Worm (Caenorhabditis elegans) whole organism, L2 larva: ENCODE measurements around the gene srh-75.
A peak's percentile ranks its signal among the peaks of the same experiment; 100 is the strongest.

Experiments used
- F13H6.1 ChIP-seq: sonication (generic microtip); optimal IDR thresholded peaks from 2 replicates; lab custom pipeline; 2016; ENCODE audit warnings: missing genetic modification characterization, missing compliant biosample characterization
- R02D3.7 ChIP-seq: fragments of 150-350 bp; optimal IDR thresholded peaks from 2 replicates; lab custom pipeline; 2014; ENCODE audit warnings: missing biosample characterization, missing genetic modification characterization
- Y55F3AM.14 ChIP-seq: fragments of 200-800 bp; sonication (Bioruptor generic); optimal IDR thresholded peaks from 2 replicates; lab custom pipeline; 2018; ENCODE audit warnings: mild to moderate bottlenecking, missing genetic modification characterization, missing compliant biosample characterization
- ZK546.5 ChIP-seq: sonication (generic microtip); optimal IDR thresholded peaks from 2 replicates; lab custom pipeline; 2017; ENCODE audit warnings: missing biosample characterization, missing genetic modification characterization
- alr-1 ChIP-seq: fragments of 150-350 bp; optimal IDR thresholded peaks from 2 replicates; lab custom pipeline; 2014; ENCODE audit warnings: missing biosample characterization, missing genetic modification characterization
- aly-2 ChIP-seq: fragments of 150-350 bp; optimal IDR thresholded peaks from 2 replicates; lab custom pipeline; 2014; ENCODE audit warnings: missing biosample characterization, missing genetic modification characterization
- blmp-1 ChIP-seq: sonication (generic microtip); optimal IDR thresholded peaks from 2 replicates; lab custom pipeline; 2017; ENCODE audit warnings: missing genetic modification characterization, mild to moderate bottlenecking, missing compliant biosample characterization, antibody characterized with exemption, moderate library complexity; ENCODE audit not compliant: insufficient read depth
- ceh-16 ChIP-seq: fragments of 150-350 bp; optimal IDR thresholded peaks from 2 replicates; lab custom pipeline; 2014; ENCODE audit warnings: missing biosample characterization, missing genetic modification characterization
- ceh-82 ChIP-seq: fragments of 150-350 bp; optimal IDR thresholded peaks from 2 replicates; lab custom pipeline; 2014; ENCODE audit warnings: missing biosample characterization, missing genetic modification characterization
- crh-2 ChIP-seq: sonication (generic microtip); optimal IDR thresholded peaks from 2 replicates; lab custom pipeline; 2017; ENCODE audit warnings: missing biosample characterization, missing genetic modification characterization
- dmd-4 ChIP-seq: sonication (generic microtip); optimal IDR thresholded peaks from 2 replicates; lab custom pipeline; 2017; ENCODE audit warnings: missing biosample characterization, missing genetic modification characterization
- elt-1 ChIP-seq: fragments of 150-350 bp; optimal IDR thresholded peaks from 2 replicates; lab custom pipeline; 2014; ENCODE audit warnings: missing biosample characterization, missing genetic modification characterization
- elt-3 ChIP-seq: sonication (generic microtip); optimal IDR thresholded peaks from 2 replicates; lab custom pipeline; 2017; ENCODE audit warnings: missing biosample characterization, missing genetic modification characterization
- fos-1 ChIP-seq: fragments of 150-350 bp; optimal IDR thresholded peaks from 2 replicates; lab custom pipeline; 2014; ENCODE audit warnings: missing biosample characterization, missing genetic modification characterization
- gmeb-1 ChIP-seq: fragments of 150-350 bp; optimal IDR thresholded peaks from 2 replicates; lab custom pipeline; 2014; ENCODE audit warnings: missing biosample characterization, missing genetic modification characterization
- lin-13 ChIP-seq: fragments of 150-350 bp; optimal IDR thresholded peaks from 2 replicates; lab custom pipeline; 2014; ENCODE audit warnings: missing biosample characterization, missing genetic modification reagents, missing genetic modification characterization
- lin-39 ChIP-seq: fragments of 150-350 bp; optimal IDR thresholded peaks from 2 replicates; lab custom pipeline; 2014; ENCODE audit warnings: missing biosample characterization, missing genetic modification reagents, missing genetic modification characterization
- lsy-2 ChIP-seq, 2 experiments: fragments of 150-350 bp in 1 of 2; sonication (generic microtip) in 1 of 2; optimal IDR thresholded peaks; 2 replicates each; lab custom pipeline; 2014 to 2017; ENCODE audit warnings: missing biosample characterization in 2 of 2, missing genetic modification characterization in 2 of 2
- mab-5 ChIP-seq: fragments of 150-350 bp; optimal IDR thresholded peaks from 2 replicates; lab custom pipeline; 2014; ENCODE audit warnings: missing biosample characterization, missing genetic modification characterization
- mbf-1 ChIP-seq: sonication (generic microtip); optimal IDR thresholded peaks from 2 replicates; lab custom pipeline; 2017; ENCODE audit warnings: missing biosample characterization, missing genetic modification characterization
- mdl-1 ChIP-seq, 2 experiments: fragments of 150-350 bp in 1 of 2; sonication (generic microtip) in 1 of 2; optimal IDR thresholded peaks; 2 replicates each; lab custom pipeline; 2017; ENCODE audit warnings: missing biosample characterization in 2 of 2, missing genetic modification characterization in 2 of 2
- nhr-10 ChIP-seq: sonication (generic microtip); optimal IDR thresholded peaks from 2 replicates; lab custom pipeline; 2017; ENCODE audit warnings: missing biosample characterization, missing genetic modification characterization
- nhr-12 ChIP-seq: fragments of 150-350 bp; optimal IDR thresholded peaks from 2 replicates; lab custom pipeline; 2014; ENCODE audit warnings: missing biosample characterization, missing genetic modification characterization
- nhr-129 ChIP-seq: fragments of 150-350 bp; optimal IDR thresholded peaks from 2 replicates; lab custom pipeline; 2014; ENCODE audit warnings: missing biosample characterization, missing genetic modification characterization
- nhr-21 ChIP-seq: fragments of 150-350 bp; optimal IDR thresholded peaks from 2 replicates; lab custom pipeline; 2014; ENCODE audit warnings: missing biosample characterization, missing genetic modification characterization
- nhr-237 ChIP-seq: fragments of 150-350 bp; optimal IDR thresholded peaks from 2 replicates; lab custom pipeline; 2014; ENCODE audit warnings: missing biosample characterization, missing genetic modification characterization
- nhr-25 ChIP-seq: fragments of 150-350 bp; sonication (generic microtip); optimal IDR thresholded peaks from 3 replicates; lab custom pipeline; 2014; ENCODE audit warnings: missing biosample characterization, missing genetic modification characterization
- nhr-6 ChIP-seq: fragments of 150-350 bp; optimal IDR thresholded peaks from 2 replicates; lab custom pipeline; 2014; ENCODE audit warnings: missing biosample characterization, missing genetic modification characterization
- peb-1 ChIP-seq: fragments of 150-350 bp; optimal IDR thresholded peaks from 2 replicates; lab custom pipeline; 2014; ENCODE audit warnings: missing biosample characterization, missing genetic modification characterization
- sem-4 ChIP-seq: fragments of 150-350 bp; optimal IDR thresholded peaks from 2 replicates; lab custom pipeline; 2014; ENCODE audit warnings: missing biosample characterization, missing genetic modification reagents, missing genetic modification characterization
- skn-1 ChIP-seq: sonication (generic microtip); optimal IDR thresholded peaks from 2 replicates; lab custom pipeline; 2017; ENCODE audit warnings: missing biosample characterization, missing genetic modification characterization
- sma-3 ChIP-seq: sonication (generic microtip); optimal IDR thresholded peaks from 2 replicates; lab custom pipeline; 2016; ENCODE audit warnings: missing genetic modification reagents, missing genetic modification characterization, missing compliant biosample characterization
- sma-9 ChIP-seq, 2 experiments: fragments of 150-350 bp in 1 of 2; sonication (generic microtip) in 1 of 2; optimal IDR thresholded peaks; 2 replicates each; lab custom pipeline; 2014 to 2016; ENCODE audit warnings: missing genetic modification characterization in 2 of 2, mild to moderate bottlenecking in 1 of 2, missing biosample characterization in 1 of 2, missing compliant biosample characterization in 1 of 2, missing genetic modification reagents in 1 of 2, moderate library complexity in 1 of 2
- snpc-4 ChIP-seq: fragments of 150-350 bp; optimal IDR thresholded peaks from 2 replicates; lab custom pipeline; 2014; ENCODE audit warnings: missing biosample characterization, missing genetic modification characterization
- unc-55 ChIP-seq: fragments of 150-350 bp; sonication (generic microtip); optimal IDR thresholded peaks from 3 replicates; lab custom pipeline; 2014; ENCODE audit warnings: missing biosample characterization, missing genetic modification reagents, missing genetic modification characterization
- zag-1 ChIP-seq: fragments of 150-350 bp; optimal IDR thresholded peaks from 2 replicates; lab custom pipeline; 2014; ENCODE audit warnings: missing biosample characterization, missing genetic modification characterization
- ztf-1 ChIP-seq: fragments of 200-800 bp; sonication (Bioruptor generic); conservative IDR thresholded peaks from 2 replicates; pipeline ENCODE4 v1.3.6; 2022; ENCODE audit warnings: missing genetic modification characterization, missing compliant biosample characterization

The srh-75 gene

ce11 chrV:11076028-11076402 is 19.1 kb upstream of the srh-75 start:
- TF ChIP-seq alr-1 (tag; lab: Kevin White, UChicago) (no peak), sma-3 (GFP tag; lab: Kevin White, UChicago) (peak; percentile 15), sem-4 (tag; lab: Kevin White, UChicago) (peak; percentile 41)

- no peak for TF ChIP-seq ceh-82
- no peak for TF ChIP-seq elt-1 (tag; lab: Kevin White, UChicago)
- no peak for TF ChIP-seq elt-3 (tag; lab: Kevin White, UChicago)
- no peak for TF ChIP-seq dmd-4
- TF ChIP-seq skn-1, result no peak
- no peak for TF ChIP-seq nhr-10 (tag; lab: Kevin White, UChicago)
- TF ChIP-seq mbf-1 (tag; lab: Kevin White, UChicago), result no peak
- no peak for TF ChIP-seq ztf-1
- TF ChIP-seq nhr-129 (tag; lab: Kevin White, UChicago), result peak; percentile 31
- no peak for TF ChIP-seq ceh-16 (tag; lab: Kevin White, UChicago)
- peak; percentile 10 for TF ChIP-seq F13H6.1 (tag; lab: Kevin White, UChicago)
- TF ChIP-seq R02D3.7, result no peak
- TF ChIP-seq alr-1 (tag; lab: Kevin White, UChicago), result no peak
- TF ChIP-seq nhr-12 (tag; lab: Kevin White, UChicago), result no peak
- no peak for TF ChIP-seq crh-2 (tag; lab: Kevin White, UChicago)
- peak; percentile 22 for TF ChIP-seq nhr-25
- no peak for TF ChIP-seq nhr-237 (tag; lab: Kevin White, UChicago)
- no peak for TF ChIP-seq peb-1 (tag; lab: Kevin White, UChicago)
- TF ChIP-seq zag-1 (tag; lab: Kevin White, UChicago), result no peak
- TF ChIP-seq gmeb-1, result no peak
- TF ChIP-seq snpc-4 (tag; lab: Kevin White, UChicago), result no peak
- TF ChIP-seq Y55F3AM.14 (GFP tag; lab: Kevin White, UChicago), result no peak
- no peak for TF ChIP-seq ZK546.5 (tag; lab: Kevin White, UChicago)
- TF ChIP-seq mab-5 (tag; lab: Kevin White, UChicago), result no peak
- TF ChIP-seq nhr-6 (tag; lab: Kevin White, UChicago), result no peak
- TF ChIP-seq nhr-21, result peak; percentile 4
- TF ChIP-seq aly-2, result no peak
- peak; percentile 12 for TF ChIP-seq unc-55 (GFP tag; lab: Kevin White, UChicago)
- TF ChIP-seq mdl-1 (tag; optimal IDR thresholded peaks at IDR 0.05; lab: Kevin White, UChicago), result peak; percentile 41 to 51
- peak; percentile 41 for TF ChIP-seq fos-1 (tag; lab: Kevin White, UChicago)
- no peak for TF ChIP-seq blmp-1
- no peak for TF ChIP-seq lsy-2 (tag; optimal IDR thresholded peaks at IDR 0.05; lab: Kevin White, UChicago)
- TF ChIP-seq, all 48 proteins: peak for 7
Measured at ce11 chrV:11075209-11076027, 18.5 kb upstream of the srh-75 start.

- no peak for TF ChIP-seq nhr-10 (tag; lab: Kevin White, UChicago)
- TF ChIP-seq nhr-129 (tag; lab: Kevin White, UChicago), result peak; percentile 39
- TF ChIP-seq peb-1 (tag; lab: Kevin White, UChicago), result no peak
- TF ChIP-seq sma-9 (GFP tag; optimal IDR thresholded peaks at IDR 0.05; lab: Kevin White, UChicago), result peak; percentile 16
- TF ChIP-seq sma-9 (tag; optimal IDR thresholded peaks at IDR 0.05; lab: Kevin White, UChicago), result no peak
- TF ChIP-seq ZK546.5 (tag; lab: Kevin White, UChicago), result no peak
- TF ChIP-seq F13H6.1 (tag; lab: Kevin White, UChicago), result peak; percentile 44
Measured at ce11 chrV:11074448-11074847, 17.5 kb upstream of the srh-75 start, which contains the start of gene act-3. act-3 (minus strand) TSS chrV:11074498.

ce11 chrV:11073354-11073753 is 16.4 kb upstream of the srh-75 start:
- TF ChIP-seq sma-9 (GFP tag; optimal IDR thresholded peaks at IDR 0.05; lab: Kevin White, UChicago), result peak; percentile 25
- no peak for TF ChIP-seq sma-9 (tag; optimal IDR thresholded peaks at IDR 0.05; lab: Kevin White, UChicago)
- TF ChIP-seq crh-2 (tag; lab: Kevin White, UChicago), result no peak
- TF ChIP-seq zag-1 (tag; lab: Kevin White, UChicago), result no peak
- TF ChIP-seq lin-39 (tag; lab: Kevin White, UChicago), result no peak
- no peak for TF ChIP-seq lin-13 (GFP tag; lab: Kevin White, UChicago)
- peak; percentile 20 for TF ChIP-seq nhr-129 (tag; lab: Kevin White, UChicago)
